Worm (Caenorhabditis elegans) whole organism, midembryonic: ENCODE results near the gene gst-22.

Experiments used
- cog-1 ChIP-seq: sonication (generic microtip); optimal IDR thresholded peaks from 2 replicates; lab custom pipeline; 2016; ENCODE audit warnings: missing genetic modification characterization, missing compliant biosample characterization
- flt-1 ChIP-seq: fragments of 200-800 bp; sonication (Bioruptor generic); IDR thresholded peaks from 2 replicates; pipeline ENCODE4 v1.3.6; 2022; ENCODE audit warnings: missing genetic modification characterization, missing compliant biosample characterization
- klf-2 ChIP-seq: fragments of 200-800 bp; sonication (Bioruptor generic); conservative IDR thresholded peaks from 2 replicates; pipeline ENCODE4 v1.3.6; 2022; ENCODE audit warnings: missing genetic modification reagents, missing genetic modification characterization, missing compliant biosample characterization
- med-1 ChIP-seq: sonication (generic microtip); optimal IDR thresholded peaks from 2 replicates; lab custom pipeline; 2017; ENCODE audit warnings: missing genetic modification characterization, mild to moderate bottlenecking, missing compliant biosample characterization, antibody characterized with exemption, missing genetic modification reagents; ENCODE audit not compliant: insufficient read depth
- ref-1 ChIP-seq: fragments of 200-800 bp; sonication (Bioruptor generic); conservative IDR thresholded peaks from 2 replicates; pipeline ENCODE4 v1.3.6; 2022; ENCODE audit warnings: missing genetic modification reagents, missing genetic modification characterization, missing compliant biosample characterization
- tab-1 ChIP-seq: fragments of 200-800 bp; sonication (Bioruptor generic); IDR thresholded peaks from 2 replicates; pipeline ENCODE4 v1.3.6; 2022; ENCODE audit warnings: missing genetic modification characterization, missing compliant biosample characterization
- ztf-23 ChIP-seq: fragments of 200-800 bp; sonication (Bioruptor generic); IDR thresholded peaks from 2 replicates; pipeline ENCODE4 v1.3.6; 2022; ENCODE audit warnings: missing genetic modification reagents, missing genetic modification characterization, missing compliant biosample characterization
- ztf-29 ChIP-seq: fragments of 200-800 bp; sonication (Bioruptor generic); IDR thresholded peaks from 2 replicates; pipeline ENCODE4 v1.3.6; 2022; ENCODE audit warnings: missing genetic modification reagents, missing genetic modification characterization, missing compliant biosample characterization

DNA sequence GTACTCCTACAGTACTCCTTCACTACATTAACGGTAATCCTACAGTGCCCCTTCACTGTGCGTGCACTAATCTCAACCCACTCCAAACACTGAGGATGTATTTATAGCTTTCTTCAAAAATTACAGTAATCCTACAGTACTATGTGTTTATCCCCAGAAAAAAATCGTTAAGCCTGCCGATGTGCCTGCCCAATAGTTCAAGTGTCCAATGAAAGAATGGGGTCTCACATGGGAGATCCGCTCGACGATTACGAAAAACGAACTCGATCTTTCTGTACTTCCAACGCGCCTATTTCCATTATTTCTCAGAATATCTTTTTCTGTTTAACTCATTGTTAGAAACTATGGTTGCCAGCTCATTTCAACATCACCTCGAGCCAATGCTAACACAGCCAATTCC lies 26.1 kb upstream of the gst-22 start, which contains the start of gene nhr-218:
- TF ChIP-seq klf-2, result no peak
- no peak for TF ChIP-seq tab-1 (GFP tag; lab: Robert Waterston, UW)
- TF ChIP-seq cog-1 (tag; lab: Kevin White, UChicago), result no peak
- no peak for TF ChIP-seq ztf-23 (GFP tag; lab: Robert Waterston, UW)
- no peak for TF ChIP-seq med-1
- TF ChIP-seq ref-1, result no peak
- TF ChIP-seq ztf-29 (GFP tag; lab: Robert Waterston, UW), result no peak
- no peak for TF ChIP-seq flt-1
